Worm (Caenorhabditis elegans): Measurements from ENCODE around the gene tag-131.

The tag-131 gene

DNA sequence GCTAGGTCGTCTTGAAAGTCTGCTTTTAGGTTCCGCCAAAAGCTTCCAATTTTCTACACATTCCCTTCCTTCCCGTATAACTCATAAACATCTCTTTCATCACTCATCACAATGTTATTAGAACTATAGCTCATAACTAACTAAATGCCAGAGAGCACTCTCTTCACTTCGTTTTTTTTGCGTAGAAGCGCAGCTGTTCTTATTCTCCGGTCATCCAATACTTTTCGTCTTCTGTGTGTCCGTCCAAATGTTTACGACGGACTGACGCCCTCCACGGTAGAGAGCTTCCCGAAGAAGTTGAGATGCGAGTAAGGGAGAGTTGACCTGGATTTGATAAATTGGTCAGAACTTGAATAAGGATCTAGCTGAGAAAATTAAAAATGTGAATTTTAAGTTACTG, 41.7 kb downstream of the tag-131 start:
- TF ChIP-seq nhr-25 (tag; optimal IDR thresholded peaks at IDR 0.05): no peak
- peak in 1 of 2 experiments; percentile 2 for TF ChIP-seq lsy-2 (tag; optimal IDR thresholded peaks at IDR 0.05)

DNA sequence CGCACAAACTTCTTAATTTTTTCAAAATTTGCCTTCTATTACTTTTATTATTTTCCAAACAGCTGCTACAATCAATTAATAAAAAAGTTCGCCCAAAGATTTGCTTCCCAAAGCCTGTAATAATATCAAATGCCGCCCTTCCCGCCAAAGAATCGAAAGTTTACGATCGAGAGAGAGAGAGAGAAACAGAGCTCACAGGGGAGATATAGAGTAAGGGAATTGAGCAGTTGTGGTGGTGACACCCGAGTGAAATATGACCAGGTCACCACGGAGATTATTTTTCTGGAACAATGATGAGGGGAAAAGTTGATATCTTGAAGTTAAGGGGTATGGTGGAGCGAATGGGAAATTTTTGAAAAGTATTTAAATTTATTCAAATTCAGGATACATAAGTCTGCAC, 42.4 kb downstream of the tag-131 start:
- TF ChIP-seq unc-62 (GFP tag; optimal IDR thresholded peaks at IDR 0.05) (no peak), unc-55 (GFP tag; optimal IDR thresholded peaks at IDR 0.05) (no peak), mbf-1 (tag; optimal IDR thresholded peaks at IDR 0.05) (no peak), ceh-16 (tag; optimal IDR thresholded peaks at IDR 0.05) (no peak), nhr-129 (tag; optimal IDR thresholded peaks at IDR 0.05) (no peak), R02D3.7 (tag; optimal IDR thresholded peaks at IDR 0.05) (no peak), egl-27 (tag; optimal IDR thresholded peaks at IDR 0.05) (no peak), nhr-25 (tag; optimal IDR thresholded peaks at IDR 0.05) (no peak), nhr-6 (tag; optimal IDR thresholded peaks at IDR 0.05) (no peak), Y55F3AM.14 (GFP tag; optimal IDR thresholded peaks at IDR 0.05) (no peak), nhr-23 (tag; optimal IDR thresholded peaks at IDR 0.05) (no peak), sma-9 (GFP tag; optimal IDR thresholded peaks at IDR 0.05) (no peak), sma-9 (tag; optimal IDR thresholded peaks at IDR 0.05) (no peak), lin-13 (GFP tag; optimal IDR thresholded peaks at IDR 0.05) (no peak), mab-5 (tag; optimal IDR thresholded peaks at IDR 0.05) (no peak), aly-2 (tag; optimal IDR thresholded peaks at IDR 0.05) (no peak), blmp-1 (tag; optimal IDR thresholded peaks at IDR 0.05; ENCODE audit: insufficient read depth) (no peak), lsy-2 (tag; optimal IDR thresholded peaks at IDR 0.05) (no peak), ZK546.5 (tag; optimal IDR thresholded peaks at IDR 0.05) (no peak), snpc-4 (tag; optimal IDR thresholded peaks at IDR 0.05) (no peak)

DNA sequence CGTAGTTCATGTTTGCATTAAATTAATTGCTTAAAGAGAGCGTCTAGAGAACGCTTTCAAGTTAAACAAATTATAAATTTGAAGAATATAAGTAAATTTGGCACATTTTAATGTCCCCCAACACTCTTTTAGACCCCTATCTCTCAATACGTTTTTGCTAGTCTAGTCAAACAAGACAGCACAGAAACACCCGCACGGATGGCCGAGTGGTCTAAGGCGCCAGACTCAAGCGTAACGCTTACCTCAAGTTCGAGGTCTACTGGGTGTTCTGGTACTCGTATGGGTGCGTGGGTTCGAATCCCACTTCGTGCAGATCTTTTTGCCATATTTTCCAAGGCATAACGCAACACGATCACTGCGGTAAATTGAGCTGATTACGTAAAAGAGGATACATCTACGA, 44.8 kb downstream of the tag-131 start:
- no peak for TF ChIP-seq peb-1 (tag; optimal IDR thresholded peaks at IDR 0.05)
- TF ChIP-seq lin-11 (tag; optimal IDR thresholded peaks at IDR 0.05): no peak
- TF ChIP-seq fos-1 (tag; optimal IDR thresholded peaks at IDR 0.05): peak; percentile 28
- no peak for TF ChIP-seq nhr-21 (tag; optimal IDR thresholded peaks at IDR 0.05)
- no peak for TF ChIP-seq egl-27 (tag; optimal IDR thresholded peaks at IDR 0.05)
- TF ChIP-seq nhr-6 (tag; optimal IDR thresholded peaks at IDR 0.05): no peak
- TF ChIP-seq sma-3 (GFP tag; optimal IDR thresholded peaks at IDR 0.05): peak; percentile 31
- no peak for TF ChIP-seq ama-1 (optimal IDR thresholded peaks at IDR 0.05)
- TF ChIP-seq ZK546.5 (tag; optimal IDR thresholded peaks at IDR 0.05): no peak
- TF ChIP-seq lin-39 (tag; optimal IDR thresholded peaks at IDR 0.05): no peak
- no peak for TF ChIP-seq ceh-82 (tag; optimal IDR thresholded peaks at IDR 0.05)
- no peak for TF ChIP-seq crh-2 (tag; optimal IDR thresholded peaks at IDR 0.05)
- peak; percentile 17 for TF ChIP-seq F13H6.1 (tag; optimal IDR thresholded peaks at IDR 0.05)
- TF ChIP-seq zag-1 (tag; optimal IDR thresholded peaks at IDR 0.05): no peak

DNA sequence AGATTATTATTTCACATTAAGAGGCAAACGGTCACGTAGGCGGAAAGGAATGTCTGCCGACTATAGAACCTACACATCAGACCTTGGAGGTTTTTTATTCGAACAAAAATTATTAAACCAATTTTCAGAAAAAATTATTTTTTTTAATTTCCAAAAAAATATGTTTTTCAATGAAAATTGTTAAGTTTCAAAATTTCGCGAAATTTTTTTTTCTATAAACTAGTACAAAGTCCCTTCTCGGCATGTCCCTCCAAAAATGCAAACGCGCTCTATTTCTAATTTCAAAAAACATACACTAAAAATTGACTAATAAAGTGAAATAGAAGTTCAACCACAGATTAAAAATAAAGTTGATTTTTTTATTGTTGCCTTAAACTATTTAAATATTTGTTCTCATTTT, 47.5 kb downstream of the tag-131 start, which contains the start of gene ckb-1:
Gene ckb-1 (plus strand): TSS at position 301 of the 400 bp plus-strand sequence.
- TF ChIP-seq fos-1 (tag; optimal IDR thresholded peaks at IDR 0.05) (peak; percentile 29), lsy-2 (tag; optimal IDR thresholded peaks at IDR 0.05) (peak in 1 of 2 experiments; percentile 10), sem-4 (tag; optimal IDR thresholded peaks at IDR 0.05) (no peak), C34F6.9 (tag; optimal IDR thresholded peaks at IDR 0.05) (peak; percentile 24), elt-1 (tag; optimal IDR thresholded peaks at IDR 0.05) (no peak), snpc-4 (tag; optimal IDR thresholded peaks at IDR 0.05) (no peak), unc-55 (GFP tag; optimal IDR thresholded peaks at IDR 0.05) (peak; percentile 42), zag-1 (tag; optimal IDR thresholded peaks at IDR 0.05) (no peak), ama-1 (optimal IDR thresholded peaks at IDR 0.05) (no peak)

DNA sequence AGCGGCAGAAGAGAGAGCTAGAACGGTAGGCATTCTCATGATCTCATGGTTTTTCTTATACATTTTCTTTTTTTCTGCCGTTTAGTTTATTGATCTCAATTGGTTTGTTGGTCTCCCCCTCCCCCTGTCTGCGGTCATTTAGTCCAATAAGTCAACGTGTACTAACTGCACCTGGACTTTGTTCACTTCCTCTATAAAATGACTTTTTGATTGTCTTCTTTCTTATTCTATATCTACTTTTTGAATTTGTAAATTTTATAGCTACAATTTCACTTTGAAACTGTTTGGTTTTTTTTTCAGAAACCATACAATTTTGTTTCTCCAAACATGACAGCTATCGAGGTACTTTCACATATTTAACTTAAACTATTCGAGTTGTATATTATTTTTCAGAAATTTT, 50.1 kb downstream of the tag-131 start, which contains the start of gene ckb-2:
Gene ckb-2 (plus strand): TSS at position 301 of the 400 bp plus-strand sequence.
- TF ChIP-seq elt-1 (tag; optimal IDR thresholded peaks at IDR 0.05): no peak
- no peak for TF ChIP-seq snpc-4 (tag; optimal IDR thresholded peaks at IDR 0.05)
- no peak for TF ChIP-seq Y55F3AM.14 (GFP tag; optimal IDR thresholded peaks at IDR 0.05)
- TF ChIP-seq lin-39 (tag; optimal IDR thresholded peaks at IDR 0.05): no peak
- no peak for TF ChIP-seq nhr-129 (tag; optimal IDR thresholded peaks at IDR 0.05)
- no peak for TF ChIP-seq sma-9 (GFP tag; optimal IDR thresholded peaks at IDR 0.05)
- TF ChIP-seq sma-9 (tag; optimal IDR thresholded peaks at IDR 0.05): no peak
- no peak for TF ChIP-seq nhr-12 (tag; optimal IDR thresholded peaks at IDR 0.05)
- TF ChIP-seq peb-1 (tag; optimal IDR thresholded peaks at IDR 0.05): no peak
- no peak for TF ChIP-seq lin-11 (tag; optimal IDR thresholded peaks at IDR 0.05)
- TF ChIP-seq ztf-4 (tag; optimal IDR thresholded peaks at IDR 0.05): no peak
- TF ChIP-seq crh-2 (tag; optimal IDR thresholded peaks at IDR 0.05): no peak
- no peak for TF ChIP-seq nhr-6 (tag; optimal IDR thresholded peaks at IDR 0.05)
- no peak for TF ChIP-seq ceh-16 (tag; optimal IDR thresholded peaks at IDR 0.05)
- no peak for TF ChIP-seq sma-3 (GFP tag; optimal IDR thresholded peaks at IDR 0.05)
- TF ChIP-seq nhr-23 (tag; optimal IDR thresholded peaks at IDR 0.05): no peak
- TF ChIP-seq ZK546.5 (tag; optimal IDR thresholded peaks at IDR 0.05): no peak
- TF ChIP-seq aly-2 (tag; optimal IDR thresholded peaks at IDR 0.05): no peak
- TF ChIP-seq lsy-2 (tag; optimal IDR thresholded peaks at IDR 0.05): no peak
- TF ChIP-seq nhr-11 (tag; optimal IDR thresholded peaks at IDR 0.05): no peak
- no peak for TF ChIP-seq C34F6.9 (tag; optimal IDR thresholded peaks at IDR 0.05)
